Fruit fly (Drosophila melanogaster) whole organism, wandering third instar larva: Measurements from ENCODE around the gene tth.

Experiments used
- Abd-B ChIP-seq: fragments of >200 bp; optimal IDR thresholded peaks from 2 replicates; lab custom pipeline; 2017; ENCODE audit warnings: missing biosample characterization, missing genetic modification characterization
- CG32264 ChIP-seq: fragments of 200-800 bp; sonication (Bioruptor generic); optimal IDR thresholded peaks from 2 replicates; lab custom pipeline; 2016; ENCODE audit warnings: missing biosample characterization, missing genetic modification characterization
- CG9705 ChIP-seq: fragments of 200-800 bp; sonication (Bioruptor generic); optimal IDR thresholded peaks from 2 replicates; lab custom pipeline; 2018; ENCODE audit warnings: missing biosample characterization, mild to moderate bottlenecking, missing genetic modification characterization
- CrebA ChIP-seq: fragments of 200-800 bp; sonication (Bioruptor generic); optimal IDR thresholded peaks from 2 replicates; lab custom pipeline; 2016; ENCODE audit warnings: missing biosample characterization, mild to moderate bottlenecking, missing genetic modification characterization, borderline replicate concordance
- Dfd ChIP-seq: fragments of >200 bp; optimal IDR thresholded peaks from 2 replicates; lab custom pipeline; 2017; ENCODE audit warnings: missing biosample characterization, missing genetic modification characterization
- Dif ChIP-seq: fragments of 200-275, 200-300 bp; sonication (Bioruptor generic); optimal IDR thresholded peaks from 2 replicates; lab custom pipeline; 2018; ENCODE audit warnings: missing biosample characterization, missing genetic modification characterization; ENCODE audit not compliant: partially characterized antibody
- HLH106 ChIP-seq: fragments of 200-800 bp; optimal IDR thresholded peaks from 3 replicates; lab custom pipeline; 2019; ENCODE audit warnings: missing biosample characterization, mild to moderate bottlenecking, missing genetic modification characterization, moderate library complexity
- Hnf4 ChIP-seq: fragments of 200-800 bp; sonication (Bioruptor generic); optimal IDR thresholded peaks from 2 replicates; lab custom pipeline; 2016; ENCODE audit warnings: missing biosample characterization, mild to moderate bottlenecking, missing genetic modification characterization
- Hr83 ChIP-seq: fragments of 200-300 bp; sonication (Bioruptor generic); optimal IDR thresholded peaks from 2 replicates; lab custom pipeline; 2016; ENCODE audit warnings: missing biosample characterization, mild to moderate bottlenecking, missing genetic modification characterization, moderate library complexity; ENCODE audit not compliant: poor library complexity, severe bottlenecking
- Jra ChIP-seq: sonication (Bioruptor generic); optimal IDR thresholded peaks from 2 replicates; lab custom pipeline; 2016; ENCODE audit warnings: missing biosample characterization, missing genetic modification characterization
- N ChIP-seq: fragments of >200 bp; optimal IDR thresholded peaks from 2 replicates; lab custom pipeline; 2018; ENCODE audit warnings: missing biosample characterization, missing external identifiers, missing genetic modification characterization
- OdsH ChIP-seq: fragments of 200-800 bp; sonication (Bioruptor generic); optimal IDR thresholded peaks from 2 replicates; lab custom pipeline; 2016; ENCODE audit warnings: missing biosample characterization, mild to moderate bottlenecking, missing genetic modification characterization
- Rel ChIP-seq, 2 experiments: fragments of 200-800 bp; sonication (Bioruptor generic) in 1 of 2; optimal IDR thresholded peaks; 2 replicates in 1 of 2; 3 replicates in 1 of 2; lab custom pipeline; 2016 to 2019; ENCODE audit warnings: mild to moderate bottlenecking in 2 of 2, missing biosample characterization in 2 of 2, missing genetic modification characterization in 2 of 2, moderate library complexity in 1 of 2
- Sp1 ChIP-seq: fragments of 200-800 bp; sonication (Bioruptor generic); optimal IDR thresholded peaks from 3 replicates; lab custom pipeline; 2019; ENCODE audit warnings: missing biosample characterization, mild to moderate bottlenecking, missing genetic modification characterization, moderate library complexity
- Vsx2 ChIP-seq: fragments of 200-300, 225-300 bp; sonication (Bioruptor generic); optimal IDR thresholded peaks from 2 replicates; lab custom pipeline; 2018; ENCODE audit warnings: missing biosample characterization, missing genetic modification characterization; ENCODE audit not compliant: partially characterized antibody
- br ChIP-seq: fragments of 200-800 bp; sonication (Bioruptor generic); optimal IDR thresholded peaks from 2 replicates; lab custom pipeline; 2016; ENCODE audit warnings: missing biosample characterization, missing genetic modification characterization
- brk ChIP-seq: fragments of 200-800 bp; sonication (Bioruptor generic); optimal IDR thresholded peaks from 2 replicates; lab custom pipeline; 2016; ENCODE audit warnings: missing biosample characterization, mild to moderate bottlenecking, missing genetic modification characterization
- dl ChIP-seq, 2 experiments: fragments of 175-275, 200-275 bp in 1 of 2; fragments of 200-275 bp in 1 of 2; sonication (Bioruptor generic); optimal IDR thresholded peaks; lab custom pipeline; 2018; ENCODE audit warnings: mild to moderate bottlenecking in 2 of 2, missing biosample characterization in 2 of 2, missing genetic modification characterization in 2 of 2, moderate library complexity in 2 of 2; ENCODE audit not compliant: partially characterized antibody in 2 of 2, insufficient read depth in 1 of 2
- dmrt93B ChIP-seq: fragments of 200-800 bp; sonication (Bioruptor generic); optimal IDR thresholded peaks from 2 replicates; lab custom pipeline; 2018; ENCODE audit warnings: missing biosample characterization, mild to moderate bottlenecking, missing genetic modification characterization
- dsf ChIP-seq: sonication (Bioruptor generic); optimal IDR thresholded peaks from 2 replicates; lab custom pipeline; 2016; ENCODE audit warnings: missing biosample characterization, missing genetic modification characterization, borderline replicate concordance
- ey ChIP-seq: fragments of 200-800 bp; sonication (Bioruptor generic); optimal IDR thresholded peaks from 2 replicates; lab custom pipeline; 2016; ENCODE audit warnings: missing biosample characterization, missing genetic modification characterization
- h ChIP-seq: fragments of 200-800 bp; sonication (Bioruptor generic); optimal IDR thresholded peaks from 3 replicates; lab custom pipeline; 2016; ENCODE audit warnings: missing biosample characterization, mild to moderate bottlenecking, missing genetic modification characterization
- pan ChIP-seq: fragments of >200 bp; optimal IDR thresholded peaks from 2 replicates; lab custom pipeline; 2017
- psq ChIP-seq: fragments of 200-800 bp; sonication (Bioruptor generic); optimal IDR thresholded peaks from 3 replicates; lab custom pipeline; 2017; ENCODE audit warnings: missing biosample characterization, mild to moderate bottlenecking, missing genetic modification characterization, moderate library complexity
- rgr ChIP-seq: fragments of 200-800 bp; sonication (Bioruptor generic); optimal IDR thresholded peaks from 3 replicates; lab custom pipeline; 2016; ENCODE audit warnings: missing biosample characterization, mild to moderate bottlenecking, missing genetic modification characterization
- sage ChIP-seq: fragments of 200-800 bp; sonication (Bioruptor generic); optimal IDR thresholded peaks from 2 replicates; lab custom pipeline; 2016; ENCODE audit warnings: missing biosample characterization, mild to moderate bottlenecking, missing genetic modification characterization
- sv ChIP-seq: fragments of 200-800 bp; sonication (Bioruptor generic); optimal IDR thresholded peaks from 3 replicates; lab custom pipeline; 2016; ENCODE audit warnings: missing biosample characterization, missing genetic modification characterization
- usp ChIP-seq: fragments of >200 bp; optimal IDR thresholded peaks from 2 replicates; lab custom pipeline; 2017; ENCODE audit warnings: missing biosample characterization, missing genetic modification characterization

tth gene

DNA sequence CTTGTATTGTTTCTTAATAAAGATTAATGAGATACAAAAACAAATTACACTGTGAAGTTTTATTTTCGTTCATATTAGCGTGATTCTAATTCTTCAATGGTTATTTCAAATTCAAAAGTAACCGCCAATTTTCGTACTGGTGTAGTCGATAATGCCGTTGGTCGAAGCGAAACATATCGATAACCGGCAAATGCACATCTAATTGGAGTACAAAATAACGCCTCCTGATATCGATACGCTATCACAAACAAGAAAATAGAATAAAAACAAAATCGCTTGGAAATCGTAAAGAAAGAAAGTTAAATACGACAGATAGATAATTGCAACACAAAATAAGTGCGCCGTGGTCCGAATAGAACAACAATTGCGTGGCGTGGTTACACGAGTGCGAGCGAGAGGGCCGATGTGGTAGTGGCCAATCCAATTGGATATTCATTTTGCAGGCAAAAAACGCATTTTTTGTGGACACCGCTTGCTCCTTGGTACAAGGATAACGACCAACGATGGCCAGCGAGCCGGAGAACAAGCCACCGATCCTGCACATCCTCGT is 10.4 kb downstream of the tth start:
- TF ChIP-seq rgr (no peak), h (GFP tag; lab: Kevin White, UChicago) (peak; percentile 25)
- TF ChIP-seq, all 38 proteins: peak for 1

DNA sequence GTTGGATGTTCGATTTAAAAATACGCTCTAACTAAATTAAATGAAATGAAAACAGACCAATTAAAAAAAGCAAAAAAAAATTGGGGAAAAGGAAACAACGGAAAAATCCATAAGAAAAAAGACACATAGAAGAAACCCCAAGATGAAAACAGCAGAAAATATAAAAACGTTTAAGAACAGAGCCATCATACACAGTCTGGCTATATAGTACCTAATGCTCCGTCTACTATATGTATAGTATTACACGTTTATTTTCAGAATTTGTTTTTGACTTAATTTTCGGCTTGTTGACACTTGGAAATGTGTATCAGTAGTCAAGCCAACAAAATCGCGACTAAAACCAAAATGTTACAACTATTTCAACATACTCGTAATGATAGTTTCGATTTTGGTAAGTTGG is 11.0 kb downstream of the tth start, which contains the start of gene CG11178:
TSS of gene CG11178 (plus strand) at position 301 of the 400 bp plus-strand sequence.
- TF ChIP-seq Vsx2 (GFP tag; lab: Kevin White, UChicago) (no peak), usp (GFP tag; lab: Kevin White, UChicago) (no peak), Rel (GFP tag; optimal IDR thresholded peaks at IDR 0.05; lab: Kevin White, UChicago) (no peak), Rel (tag; optimal IDR thresholded peaks at IDR 0.05; lab: Kevin White, UChicago) (no peak), Hnf4 (no peak), ey (GFP tag; lab: Kevin White, UChicago) (no peak), br (GFP tag; lab: Kevin White, UChicago) (no peak), OdsH (GFP tag; lab: Kevin White, UChicago) (no peak), Abd-B (GFP tag; lab: Kevin White, UChicago) (no peak), brk (GFP tag; lab: Kevin White, UChicago) (no peak), dl (GFP tag; optimal IDR thresholded peaks at IDR 0.05; lab: Kevin White, UChicago; ENCODE audit: insufficient read depth in 1 of 2, partially characterized antibody in 2 of 2) (no peak), sv (GFP tag; lab: Kevin White, UChicago) (no peak), CG9705 (no peak), N (GFP tag; lab: Kevin White, UChicago) (no peak), Jra (GFP tag; lab: Kevin White, UChicago) (no peak)

DNA sequence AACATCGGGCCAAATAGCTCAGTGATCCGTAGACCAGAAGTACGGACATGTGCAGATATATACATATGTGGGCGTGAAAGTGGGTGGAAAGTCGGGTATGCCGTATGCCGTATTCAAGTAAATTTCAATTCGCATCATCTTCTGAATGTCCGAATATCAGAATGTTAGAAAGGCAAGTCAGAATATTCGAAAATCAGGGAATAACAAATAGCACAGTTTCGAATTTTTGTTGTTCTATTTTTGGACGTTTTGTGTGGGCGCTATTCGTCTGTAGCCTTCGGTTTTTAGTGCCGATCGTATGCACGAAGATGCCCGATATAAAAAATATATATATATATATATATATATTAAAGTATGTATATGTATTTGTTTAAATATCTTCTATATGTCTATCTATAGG is 11.9 kb downstream of the tth start:
- TF ChIP-seq Rel (GFP tag; optimal IDR thresholded peaks at IDR 0.05; lab: Kevin White, UChicago) (no peak), Rel (tag; optimal IDR thresholded peaks at IDR 0.05; lab: Kevin White, UChicago) (no peak), br (GFP tag; lab: Kevin White, UChicago) (no peak), dsf (GFP tag; lab: Kevin White, UChicago) (no peak), ey (GFP tag; lab: Kevin White, UChicago) (no peak), Jra (GFP tag; lab: Kevin White, UChicago) (no peak), CG9705 (no peak), usp (GFP tag; lab: Kevin White, UChicago) (no peak)

DNA sequence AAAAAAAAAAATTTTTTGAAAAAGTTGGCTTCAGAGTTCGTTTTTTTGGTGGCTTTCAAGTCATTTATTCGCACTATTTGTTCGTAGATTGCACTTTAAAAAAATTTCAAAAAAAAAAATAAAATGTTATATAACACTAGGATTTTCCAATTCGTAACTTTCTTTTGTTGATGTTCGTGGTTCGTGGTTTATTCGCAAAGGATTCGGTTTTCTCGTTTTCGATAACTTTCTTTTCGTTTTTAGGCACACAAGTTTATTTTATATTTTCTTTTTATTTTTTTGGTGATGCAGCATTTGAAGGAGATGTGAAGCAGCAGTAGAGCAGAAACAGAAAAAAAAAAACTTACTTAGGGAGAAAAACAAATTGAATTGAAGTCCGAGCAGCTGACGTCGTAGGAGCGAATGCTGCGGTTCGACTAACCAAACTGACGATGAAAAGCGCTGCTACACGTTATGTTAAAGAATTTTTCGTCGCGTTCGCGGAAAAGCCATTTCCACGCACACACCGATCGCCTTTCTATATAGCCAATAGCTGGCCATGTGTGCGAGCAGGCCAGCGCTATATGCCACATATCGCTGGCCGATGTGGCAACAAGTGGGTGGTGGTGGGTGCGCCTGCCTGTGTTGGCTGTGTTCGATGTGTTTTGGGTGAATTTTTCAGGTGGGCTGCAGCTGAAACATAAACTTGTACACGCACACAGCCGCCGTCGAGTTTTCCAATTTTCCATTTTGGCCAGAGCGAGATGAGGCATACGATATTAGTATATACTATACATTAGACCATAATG is 14.1 kb downstream of the tth start, which contains the start of gene up:
TSS of gene up (minus strand) at position 508 of the 788 bp plus-strand sequence.
- no peak for TF ChIP-seq CrebA (GFP tag; lab: Kevin White, UChicago)
- TF ChIP-seq br (GFP tag; lab: Kevin White, UChicago), result no peak
- no peak for TF ChIP-seq dmrt93B
- TF ChIP-seq HLH106 (tag; lab: Kevin White, UChicago), result no peak
- TF ChIP-seq Hr83 (GFP tag; lab: Kevin White, UChicago), result no peak
- TF ChIP-seq brk (GFP tag; lab: Kevin White, UChicago), result no peak
- no peak for TF ChIP-seq pan (lab: Kevin White, UChicago)
- no peak for TF ChIP-seq Sp1 (GFP tag; lab: Kevin White, UChicago)
- no peak for TF ChIP-seq sage (GFP tag; lab: Kevin White, UChicago)
- TF ChIP-seq Abd-B (GFP tag; lab: Kevin White, UChicago), result no peak
- TF ChIP-seq CG32264, result no peak
- no peak for TF ChIP-seq usp (GFP tag; lab: Kevin White, UChicago)
- TF ChIP-seq psq (GFP tag; lab: Kevin White, UChicago), result no peak
- TF ChIP-seq Dfd (GFP tag; lab: Kevin White, UChicago), result no peak
- TF ChIP-seq OdsH (GFP tag; lab: Kevin White, UChicago), result no peak
- TF ChIP-seq Vsx2 (GFP tag; lab: Kevin White, UChicago), result no peak
- TF ChIP-seq, all 38 proteins: peak for 0

DNA sequence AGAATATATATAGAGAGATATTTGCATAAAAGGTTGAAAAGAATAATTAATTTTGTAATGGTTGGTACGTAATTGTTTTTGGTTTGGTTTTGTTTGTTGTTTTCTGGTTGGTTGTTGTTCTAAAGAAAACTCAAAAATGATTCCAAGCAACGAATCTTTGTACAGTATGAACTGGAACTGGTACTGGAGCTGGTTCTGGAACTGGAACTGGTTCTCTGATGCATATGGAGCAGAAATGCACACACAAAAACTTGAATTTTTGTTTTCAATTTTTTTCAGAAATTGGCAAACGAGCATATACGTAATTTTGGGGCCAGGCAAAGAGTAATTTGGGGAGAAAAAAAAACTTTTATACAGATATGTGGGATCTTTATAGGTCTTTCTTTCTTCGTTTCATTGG is 18.6 kb downstream of the tth start:
- TF ChIP-seq N (GFP tag; lab: Kevin White, UChicago) (no peak), Hnf4 (no peak), CG32264 (no peak), Dif (no peak), Sp1 (GFP tag; lab: Kevin White, UChicago) (no peak), OdsH (GFP tag; lab: Kevin White, UChicago) (no peak), brk (GFP tag; lab: Kevin White, UChicago) (no peak), dsf (GFP tag; lab: Kevin White, UChicago) (no peak), CG9705 (no peak), CrebA (GFP tag; lab: Kevin White, UChicago) (no peak), usp (GFP tag; lab: Kevin White, UChicago) (no peak)
- TF ChIP-seq, all 38 proteins: peak for 0
